Worm (Caenorhabditis elegans) whole organism, L2 larva: ENCODE data around the gene srh-248.

ENCODE experiments used
- Y55F3AM.14 ChIP-seq: fragments of 200-800 bp; sonication (Bioruptor generic); optimal IDR thresholded peaks from 2 replicates; lab custom pipeline; 2018; ENCODE audit warnings: mild to moderate bottlenecking, missing genetic modification characterization, missing compliant biosample characterization
- nhr-237 ChIP-seq: fragments of 150-350 bp; optimal IDR thresholded peaks from 2 replicates; lab custom pipeline; 2014; ENCODE audit warnings: missing biosample characterization, missing genetic modification characterization
- unc-39 ChIP-seq: fragments of 150-350 bp; optimal IDR thresholded peaks from 2 replicates; lab custom pipeline; 2014; ENCODE audit warnings: missing biosample characterization, missing genetic modification characterization

ce11 chrV:2938497-2938896 is 16.7 kb downstream of the srh-248 start, which contains the start of gene srw-141:
- TF ChIP-seq unc-39 (tag; lab: Kevin White, UChicago) = no peak
- TF ChIP-seq nhr-237 (tag; lab: Kevin White, UChicago) = no peak
- no peak for TF ChIP-seq Y55F3AM.14 (GFP tag; lab: Kevin White, UChicago)
